Worm (Caenorhabditis elegans) whole organism, L4/young adult: ENCODE measurements around the gene swsn-4.

Source experiments
- W03F9.2 ChIP-seq: fragments of 150-350 bp; optimal IDR thresholded peaks from 2 replicates; lab custom pipeline; 2014; ENCODE audit warnings: missing biosample characterization, missing genetic modification characterization
- him-1 ChIP-seq: sonication (generic microtip); optimal IDR thresholded peaks from 2 replicates; lab custom pipeline; 2016; ENCODE audit warnings: missing genotype, missing genetic modification reagents, missing genetic modification characterization, missing compliant biosample characterization

DNA sequence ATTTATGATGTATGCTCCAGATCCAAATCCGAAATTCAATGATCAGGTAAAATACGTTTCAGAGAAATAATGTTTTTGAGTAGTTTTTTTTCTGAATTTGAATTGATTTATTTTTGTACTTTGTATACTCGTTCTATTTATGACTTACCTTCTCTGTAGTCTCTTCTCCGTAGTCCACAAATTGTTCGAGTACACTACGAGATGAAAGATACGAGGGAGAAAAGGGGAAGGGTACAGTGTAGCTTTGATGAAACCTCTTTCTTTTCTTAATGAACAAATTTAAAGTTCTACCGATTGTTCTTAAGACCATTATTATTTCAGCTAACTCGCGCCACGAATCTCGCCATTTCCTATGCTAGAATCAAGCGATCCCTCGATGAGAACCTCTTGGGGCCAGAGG lies 54.3 kb downstream of the swsn-4 start:
- no peak for TF ChIP-seq him-1 (tag; lab: Kevin White, UChicago)
- TF ChIP-seq W03F9.2 (tag; lab: Kevin White, UChicago): no peak
